Fruit fly (Drosophila melanogaster): ENCODE data around the gene beta-PheRS.

beta-PheRS gene

dm6 chr3R:24301520-24301919, 49.0 kb upstream of the beta-PheRS start (continued):
- TF ChIP-seq CG14050 (GFP tag; IDR thresholded peaks at IDR 0.05) (no peak), CG14014 (GFP tag; IDR thresholded peaks at IDR 0.05) (peak; percentile 10; the same call in 1 of the 2 replicates), Awh (GFP tag; IDR thresholded peaks at IDR 0.05) (peak; percentile 67; the same call in 1 of the 2 replicates), unpg (GFP tag; optimal IDR thresholded peaks at IDR 0.05) (peak; percentile 5), CG10654 (GFP tag; optimal IDR thresholded peaks at IDR 0.05) (peak; percentile 0), CG12071 (GFP tag; optimal IDR thresholded peaks at IDR 0.05) (peak; percentile 29), lov (optimal IDR thresholded peaks at IDR 0.05) (no peak), lov (GFP tag; IDR thresholded peaks at IDR 0.05) (0 out of 3 replicates have a peak, but pooled peaks have one; percentile 17), CG1529 (GFP tag; optimal IDR thresholded peaks at IDR 0.05) (peak; percentile 5), CG17385 (GFP tag; optimal IDR thresholded peaks at IDR 0.05) (no peak)

dm6 chr3R:24299148-24299547, 46.7 kb upstream of the beta-PheRS start:
- TF ChIP-seq Awh (GFP tag; IDR thresholded peaks at IDR 0.05) (no peak), aop (GFP tag; IDR thresholded peaks at IDR 0.05) (no peak), Pdp1 (GFP tag; optimal IDR thresholded peaks at IDR 0.05) (no peak), wor (GFP tag; IDR thresholded peaks at IDR 0.05) (no peak), vvl (GFP tag; IDR thresholded peaks at IDR 0.05) (peak; percentile 25; the same call in 1 of the 2 replicates), chif (GFP tag; optimal IDR thresholded peaks at IDR 0.05) (no peak), CG34422 (GFP tag; IDR thresholded peaks at IDR 0.05) (no peak), CG17328 (GFP tag; IDR thresholded peaks at IDR 0.05) (no peak), gt (GFP tag; IDR thresholded peaks at IDR 0.05) (no peak), sisA (GFP tag; IDR thresholded peaks at IDR 0.05) (no peak), CG2116 (GFP tag; optimal IDR thresholded peaks at IDR 0.05) (no peak), CG15696 (tag; optimal IDR thresholded peaks at IDR 0.05) (no peak), Med (GFP tag) (peak; percentile 39), CG13775 (GFP tag; optimal IDR thresholded peaks at IDR 0.05) (no peak), CG8924 (tag; optimal IDR thresholded peaks at IDR 0.05) (no peak), Optix (GFP tag; IDR thresholded peaks at IDR 0.05) (no peak), Dek (tag; optimal IDR thresholded peaks at IDR 0.05) (no peak), C15 (GFP tag; IDR thresholded peaks at IDR 0.05) (no peak), CG11695 (GFP tag; IDR thresholded peaks at IDR 0.05) (no peak), chinmo (GFP tag; IDR thresholded peaks at IDR 0.05; ENCODE audit: partially characterized antibody) (peak; percentile 72; the same call in 1 of the 4 replicates), CG4820 (GFP tag; optimal IDR thresholded peaks at IDR 0.05) (no peak), klu (GFP tag; IDR thresholded peaks at IDR 0.05) (0 out of 2 replicates have a peak, but pooled peaks have one; percentile 34), wdn (GFP tag; IDR thresholded peaks at IDR 0.05) (no peak), zen2 (GFP tag; IDR thresholded peaks at IDR 0.05; ENCODE audit: partially characterized antibody) (no peak), Bgb (GFP tag; IDR thresholded peaks at IDR 0.05; ENCODE audit: partially characterized antibody) (no peak), Sry-β (GFP tag; optimal IDR thresholded peaks at IDR 0.05) (no peak), CG11560 (tag; IDR thresholded peaks at IDR 0.05) (no peak), MBD-R2 (GFP tag; IDR thresholded peaks at IDR 0.05) (no peak), CG8359 (GFP tag; optimal IDR thresholded peaks at IDR 0.05; ENCODE audit: borderline replicate concordance) (no peak), E2f1 (GFP tag; IDR thresholded peaks at IDR 0.05) (no peak), kni (GFP tag; optimal IDR thresholded peaks at IDR 0.05) (peak; percentile 20), br (optimal IDR thresholded peaks at IDR 0.05) (no peak), da (GFP tag; optimal IDR thresholded peaks at IDR 0.05) (no peak), nom (GFP tag; optimal IDR thresholded peaks at IDR 0.05) (peak; percentile 6), bigmax (GFP tag; optimal IDR thresholded peaks at IDR 0.05) (no peak), Lpt (GFP tag; optimal IDR thresholded peaks at IDR 0.05) (no peak), CG7928 (GFP tag; optimal IDR thresholded peaks at IDR 0.05) (no peak), pzg (GFP tag; optimal IDR thresholded peaks at IDR 0.05) (no peak), kay (GFP tag; optimal IDR thresholded peaks at IDR 0.05) (no peak), CG10959 (GFP tag; IDR thresholded peaks at IDR 0.05) (no peak), CG7271 (tag; optimal IDR thresholded peaks at IDR 0.05) (no peak), CG31441 (GFP tag; IDR thresholded peaks at IDR 0.05) (no peak)

Measured in whole organism, embryonic.